In the genomic region with DNA sequence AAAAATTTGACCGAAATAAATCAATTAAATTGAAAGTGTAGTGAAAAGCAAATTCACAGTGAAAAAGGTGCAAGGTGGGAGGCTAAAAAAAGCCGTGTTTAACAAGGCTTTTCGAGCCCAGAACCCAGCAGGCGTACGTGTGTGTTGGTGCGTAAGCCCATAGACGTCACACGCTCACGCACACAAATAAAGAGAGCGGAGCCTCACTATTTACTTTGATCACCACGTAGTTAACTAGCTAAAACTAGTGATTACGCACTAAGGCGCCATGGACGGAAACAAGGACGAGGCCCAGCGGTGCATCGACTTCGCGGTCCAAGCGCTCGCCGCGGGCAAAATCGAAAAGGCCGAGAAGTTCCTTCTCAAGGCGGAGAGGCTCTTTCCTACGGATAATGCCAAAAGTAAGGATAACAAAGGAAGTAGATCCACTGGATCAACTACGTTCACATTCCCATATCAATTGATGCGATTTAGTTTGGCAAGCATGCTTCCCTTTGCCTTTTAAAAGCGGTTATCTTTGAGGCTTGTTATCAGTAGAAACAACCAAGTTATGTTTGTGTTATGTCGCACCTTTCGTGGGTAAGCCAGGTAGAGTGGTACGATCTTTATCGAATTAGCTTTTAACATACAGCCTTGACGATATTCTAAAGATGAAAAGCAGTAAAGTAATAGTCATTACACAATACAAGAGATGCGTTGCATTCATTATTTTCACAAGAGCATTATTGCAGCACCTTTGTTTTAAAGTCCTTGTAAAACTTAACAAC, we compare ENCODE assay signal across 3 fruit fly cellular contexts.
A peak's percentile ranks its signal among the peaks of the same experiment; 100 is the strongest.
TF ChIP-seq lines count a peak whose summit lies in the region.

No protein-coding gene starts in this region.

- no peak for TF ChIP-seq CTCF in whole organism, embryonic (GFP tag; optimal IDR thresholded peaks at IDR 0.05; lab: Kevin White, UChicago)

TF ChIP-seq in whole organism, adult, 20 proteins besides CTCF, POLR2A, EP300 and RAD21:
- TF ChIP-seq kay (GFP tag; lab: Kevin White, UChicago; ENCODE audit: borderline replicate concordance): no peak
- peak; percentile 50 for TF ChIP-seq CG11617 (GFP tag; optimal IDR thresholded peaks at IDR 0.05; lab: Kevin White, UChicago)

TF ChIP-seq in whole organism, embryonic, 481 proteins besides CTCF, POLR2A, EP300 and RAD21 (continues in another document):
- TF ChIP-seq CG12942 (GFP tag; optimal IDR thresholded peaks at IDR 0.05; lab: Kevin White, UChicago) (no peak), CG3838 (GFP tag; optimal IDR thresholded peaks at IDR 0.05; lab: Kevin White, UChicago) (no peak), CG2712 (tag; optimal IDR thresholded peaks at IDR 0.05; lab: Kevin White, UChicago) (no peak), MESR4 (GFP tag; optimal IDR thresholded peaks at IDR 0.05; lab: Kevin White, UChicago) (peak; percentile 95), CG17361 (GFP tag; IDR thresholded peaks at IDR 0.05; lab: Robert Waterston, UW) (peak; percentile 4; the same call in 1 of the 3 replicates), Max (GFP tag; optimal IDR thresholded peaks at IDR 0.05; lab: Kevin White, UChicago) (no peak), zen (tag; optimal IDR thresholded peaks at IDR 0.05; lab: Kevin White, UChicago) (no peak), CG15479 (GFP tag; optimal IDR thresholded peaks at IDR 0.05; lab: Kevin White, UChicago) (peak; percentile 40), dysf (GFP tag; IDR thresholded peaks at IDR 0.05; lab: Robert Waterston, UW) (no peak), CG9727 (GFP tag; optimal IDR thresholded peaks at IDR 0.05; lab: Kevin White, UChicago) (peak; percentile 21), Med (GFP tag; lab: Kevin White, UChicago) (no peak), CG10366 (GFP tag; IDR thresholded peaks at IDR 0.05; lab: Robert Waterston, UW) (no peak), CG9932 (GFP tag; IDR thresholded peaks at IDR 0.05; lab: Robert Waterston, UW) (no peak), da (GFP tag; optimal IDR thresholded peaks at IDR 0.05; lab: Kevin White, UChicago) (no peak), otp (GFP tag; IDR thresholded peaks at IDR 0.05; lab: Robert Waterston, UW) (0 out of 3 replicates have a peak, but pooled peaks have one; percentile 7), CG13624 (GFP tag; optimal IDR thresholded peaks at IDR 0.05; lab: Kevin White, UChicago) (no peak), CG5180 (GFP tag; optimal IDR thresholded peaks at IDR 0.05; lab: Kevin White, UChicago) (no peak), sug (tag; optimal IDR thresholded peaks at IDR 0.05; lab: Kevin White, UChicago) (peak; percentile 47), CG34376 (GFP tag; optimal IDR thresholded peaks at IDR 0.05; lab: Kevin White, UChicago) (peak; percentile 32), exex (tag; optimal IDR thresholded peaks at IDR 0.05; lab: Kevin White, UChicago) (peak; percentile 41), ash1 (GFP tag; optimal IDR thresholded peaks at IDR 0.05; lab: Kevin White, UChicago) (no peak), MTF-1 (GFP tag; optimal IDR thresholded peaks at IDR 0.05; lab: Kevin White, UChicago; ENCODE audit: borderline replicate concordance) (no peak), pb (GFP tag; optimal IDR thresholded peaks at IDR 0.05; lab: Kevin White, UChicago) (no peak), Hr3 (GFP tag; optimal IDR thresholded peaks at IDR 0.05; lab: Kevin White, UChicago) (no peak), mirr (GFP tag; optimal IDR thresholded peaks at IDR 0.05; lab: Kevin White, UChicago) (peak; percentile 56), Trl (optimal IDR thresholded peaks at IDR 0.05; lab: Kevin White, UChicago) (no peak), Trl (GFP tag; optimal IDR thresholded peaks at IDR 0.05; lab: Kevin White, UChicago) (no peak), D19A (tag; optimal IDR thresholded peaks at IDR 0.05; lab: Kevin White, UChicago) (no peak), sna (GFP tag; IDR thresholded peaks at IDR 0.05; lab: Robert Waterston, UW; ENCODE audit: partially characterized antibody) (peak; percentile 18; the same call in 1 of the 2 replicates), grn (GFP tag; optimal IDR thresholded peaks at IDR 0.05; lab: Kevin White, UChicago) (peak; percentile 88), unpg (GFP tag; optimal IDR thresholded peaks at IDR 0.05; lab: Kevin White, UChicago) (no peak), chinmo (GFP tag; IDR thresholded peaks at IDR 0.05; lab: Robert Waterston, UW; ENCODE audit: partially characterized antibody) (0 out of 4 replicates have a peak, but pooled peaks have one; percentile 56), tup (GFP tag; optimal IDR thresholded peaks at IDR 0.05; lab: Kevin White, UChicago) (no peak), dpn (GFP tag; optimal IDR thresholded peaks at IDR 0.05; lab: Kevin White, UChicago) (no peak), CG4360 (GFP tag; IDR thresholded peaks at IDR 0.05; lab: Robert Waterston, UW) (no peak), phol (tag; optimal IDR thresholded peaks at IDR 0.05; lab: Kevin White, UChicago) (no peak), NfI (GFP tag; optimal IDR thresholded peaks at IDR 0.05; lab: Kevin White, UChicago) (no peak), trem (tag; optimal IDR thresholded peaks at IDR 0.05; lab: Kevin White, UChicago) (peak; percentile 3), onecut (GFP tag; IDR thresholded peaks at IDR 0.05; lab: Robert Waterston, UW) (0 out of 2 replicates have a peak, but pooled peaks have one; percentile 28)

TF ChIP-seq in whole organism, prepupa, 60 proteins besides CTCF, POLR2A, EP300 and RAD21:
- TF ChIP-seq dac (GFP tag; optimal IDR thresholded peaks at IDR 0.05; lab: Kevin White, UChicago) (no peak), fkh (GFP tag; optimal IDR thresholded peaks at IDR 0.05; lab: Kevin White, UChicago) (peak; percentile 71)
TF ChIP-seq in whole organism, prepupa: peak in this region for 1.
